Worm (Caenorhabditis elegans) whole organism, mixed stage, embryonic: ENCODE measurements around the gene gcy-9.

Experiments
- elt-1 ChIP-seq: sonication (generic microtip); optimal IDR thresholded peaks from 2 replicates; lab custom pipeline; 2017; ENCODE audit warnings: missing genetic modification characterization, mild to moderate bottlenecking, missing compliant biosample characterization, antibody characterized with exemption, moderate library complexity, borderline replicate concordance; ENCODE audit not compliant: insufficient read depth
- mab-5 ChIP-seq: fragments of 150-350 bp; optimal IDR thresholded peaks from 2 replicates; lab custom pipeline; 2014; ENCODE audit warnings: missing biosample characterization, missing genetic modification characterization
- mep-1 ChIP-seq: fragments of 150-350 bp; optimal IDR thresholded peaks from 2 replicates; lab custom pipeline; 2017; ENCODE audit warnings: missing biosample characterization, missing genetic modification reagents, missing genetic modification characterization, inconsistent platforms
- mls-2 ChIP-seq: sonication (generic microtip); optimal IDR thresholded peaks from 2 replicates; lab custom pipeline; 2016; ENCODE audit warnings: mild to moderate bottlenecking, missing genetic modification characterization, moderate library complexity, missing compliant biosample characterization
- nhr-12 ChIP-seq: fragments of 150-350 bp; optimal IDR thresholded peaks from 2 replicates; lab custom pipeline; 2014; ENCODE audit warnings: missing biosample characterization, missing genetic modification characterization
- nhr-237 ChIP-seq: fragments of 150-350 bp; optimal IDR thresholded peaks from 2 replicates; lab custom pipeline; 2014; ENCODE audit warnings: missing biosample characterization, missing genetic modification characterization
- nhr-76 ChIP-seq: sonication (generic microtip); optimal IDR thresholded peaks from 2 replicates; lab custom pipeline; 2017; ENCODE audit warnings: missing biosample characterization, missing genetic modification characterization
- snpc-4 ChIP-seq: fragments of 150-350 bp; optimal IDR thresholded peaks from 2 replicates; lab custom pipeline; 2014; ENCODE audit warnings: missing biosample characterization, missing genetic modification characterization

DNA sequence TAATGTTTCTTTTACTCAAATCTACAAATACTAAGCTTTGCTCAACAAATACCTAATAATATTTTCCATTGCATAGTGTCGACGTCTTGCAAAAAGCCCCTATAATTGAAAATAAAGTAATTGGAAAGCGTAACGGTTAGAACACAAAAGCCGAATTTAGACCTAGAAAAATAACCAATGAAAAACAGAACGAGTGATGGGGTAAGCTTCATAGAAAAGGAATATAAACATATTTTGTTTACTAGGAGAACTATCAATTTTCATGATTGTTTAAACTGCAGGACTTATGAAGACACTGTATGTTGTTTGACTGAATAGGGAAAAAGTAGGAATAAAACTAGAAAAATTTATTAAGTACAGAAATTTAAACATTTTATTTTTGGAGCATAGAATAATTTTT is 51.4 kb downstream of the gcy-9 start, which contains the start of gene F38B2.3:
- no peak for TF ChIP-seq nhr-237
- no peak for TF ChIP-seq mab-5 (tag; lab: Kevin White, UChicago)
- no peak for TF ChIP-seq mls-2
- TF ChIP-seq mep-1 (tag; lab: Kevin White, UChicago) = no peak
- TF ChIP-seq snpc-4 (tag; lab: Kevin White, UChicago) = no peak
- TF ChIP-seq nhr-12 (tag; lab: Kevin White, UChicago) = no peak
- TF ChIP-seq nhr-76 = no peak
- TF ChIP-seq elt-1 (tag; lab: Kevin White, UChicago) = no peak
